Worm (Caenorhabditis elegans) whole organism, L4/young adult: ENCODE measurements around the gene phf-33.

ENCODE experiments used
- W03F9.2 ChIP-seq: fragments of 150-350 bp; optimal IDR thresholded peaks from 2 replicates; lab custom pipeline; 2014; ENCODE audit warnings: missing biosample characterization, missing genetic modification characterization
- dao-5 ChIP-seq: sonication (generic microtip); optimal IDR thresholded peaks from 2 replicates; lab custom pipeline; 2016; ENCODE audit warnings: missing genotype, missing genetic modification characterization, moderate library complexity, missing compliant biosample characterization

DNA sequence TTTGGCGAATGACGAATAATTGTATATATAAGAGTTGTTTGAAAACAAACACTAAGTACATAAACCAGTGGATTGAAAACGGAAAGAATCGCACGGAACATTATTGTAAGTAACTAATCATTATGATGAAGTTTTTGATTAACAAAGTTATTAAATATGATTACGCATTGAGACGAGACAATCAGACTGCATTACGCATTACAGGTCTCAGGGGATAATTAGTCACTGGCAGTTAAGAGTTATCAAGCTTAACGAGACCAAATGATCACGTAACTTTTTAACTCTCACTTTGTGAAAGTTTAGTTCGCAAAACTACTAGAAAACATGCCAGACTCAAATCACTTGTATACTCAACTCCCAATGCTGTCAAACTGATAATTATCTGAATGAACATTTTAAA is 24.6 kb upstream of the phf-33 start, which contains the start of gene srd-42:
- no peak for TF ChIP-seq W03F9.2
- TF ChIP-seq dao-5 (tag; lab: Kevin White, UChicago), result no peak
